Worm (Caenorhabditis elegans) whole organism, mixed stage, embryonic: ENCODE measurements around the gene svh-11.

Source experiments
- M03D4.4 ChIP-seq: sonication (generic microtip); optimal IDR thresholded peaks from 2 replicates; lab custom pipeline; 2017; ENCODE audit warnings: mild to moderate bottlenecking, missing genetic modification characterization, missing compliant biosample characterization
- blmp-1 ChIP-seq: fragments of 150-350 bp; optimal IDR thresholded peaks from 2 replicates; lab custom pipeline; 2014; ENCODE audit warnings: missing biosample characterization, missing genetic modification characterization
- ceh-39 ChIP-seq: fragments of 150-350 bp; optimal IDR thresholded peaks from 2 replicates; lab custom pipeline; 2014; ENCODE audit warnings: missing biosample characterization, missing genetic modification characterization
- ceh-43 ChIP-seq: fragments of 200-800 bp; sonication (Bioruptor generic); optimal IDR thresholded peaks from 2 replicates; lab custom pipeline; 2018; ENCODE audit warnings: mild to moderate bottlenecking, missing genetic modification characterization, moderate library complexity, missing compliant biosample characterization
- cnd-1 ChIP-seq: fragments of 200-800 bp; sonication (Bioruptor generic); optimal IDR thresholded peaks from 2 replicates; lab custom pipeline; 2018; ENCODE audit warnings: mild to moderate bottlenecking, missing genetic modification characterization, missing compliant biosample characterization
- drap-1 ChIP-seq: fragments of 200-800 bp; sonication (Bioruptor generic); optimal IDR thresholded peaks from 3 replicates; lab custom pipeline; 2018; ENCODE audit warnings: mild to moderate bottlenecking, missing genetic modification characterization, missing compliant biosample characterization
- elt-1 ChIP-seq: sonication (generic microtip); optimal IDR thresholded peaks from 2 replicates; lab custom pipeline; 2017; ENCODE audit warnings: missing genetic modification characterization, mild to moderate bottlenecking, missing compliant biosample characterization, antibody characterized with exemption, moderate library complexity, borderline replicate concordance; ENCODE audit not compliant: insufficient read depth
- elt-3 ChIP-seq: fragments of 150-350 bp; optimal IDR thresholded peaks from 2 replicates; lab custom pipeline; 2014; ENCODE audit warnings: missing biosample characterization, missing genetic modification characterization
- flh-1 ChIP-seq: fragments of 200-800 bp; sonication (Bioruptor generic); optimal IDR thresholded peaks from 2 replicates; lab custom pipeline; 2018; ENCODE audit warnings: mild to moderate bottlenecking, missing genetic modification characterization, moderate library complexity, missing compliant biosample characterization
- ham-2 ChIP-seq: fragments of 200-800 bp; sonication (Bioruptor generic); optimal IDR thresholded peaks from 2 replicates; lab custom pipeline; 2018; ENCODE audit warnings: mild to moderate bottlenecking, missing genetic modification characterization, missing compliant biosample characterization
- lin-13 ChIP-seq: fragments of 150-350 bp; optimal IDR thresholded peaks from 2 replicates; lab custom pipeline; 2014; ENCODE audit warnings: missing biosample characterization, missing genetic modification characterization
- lsy-2 ChIP-seq: fragments of 150-350 bp; optimal IDR thresholded peaks from 2 replicates; lab custom pipeline; 2014; ENCODE audit warnings: missing biosample characterization, missing genetic modification characterization
- mab-5 ChIP-seq: fragments of 150-350 bp; optimal IDR thresholded peaks from 2 replicates; lab custom pipeline; 2014; ENCODE audit warnings: missing biosample characterization, missing genetic modification characterization
- mep-1 ChIP-seq: fragments of 150-350 bp; optimal IDR thresholded peaks from 2 replicates; lab custom pipeline; 2017; ENCODE audit warnings: missing biosample characterization, missing genetic modification reagents, missing genetic modification characterization, inconsistent platforms
- mls-2 ChIP-seq: sonication (generic microtip); optimal IDR thresholded peaks from 2 replicates; lab custom pipeline; 2016; ENCODE audit warnings: mild to moderate bottlenecking, missing genetic modification characterization, moderate library complexity, missing compliant biosample characterization
- nhr-2 ChIP-seq: fragments of 150-350 bp; optimal IDR thresholded peaks from 2 replicates; lab custom pipeline; 2014; ENCODE audit warnings: missing biosample characterization, missing genetic modification characterization
- nhr-237 ChIP-seq: fragments of 150-350 bp; optimal IDR thresholded peaks from 2 replicates; lab custom pipeline; 2014; ENCODE audit warnings: missing biosample characterization, missing genetic modification characterization
- nhr-28 ChIP-seq: fragments of 150-350 bp; optimal IDR thresholded peaks from 2 replicates; lab custom pipeline; 2014; ENCODE audit warnings: missing biosample characterization, missing genetic modification characterization
- nhr-76 ChIP-seq: sonication (generic microtip); optimal IDR thresholded peaks from 2 replicates; lab custom pipeline; 2017; ENCODE audit warnings: missing biosample characterization, missing genetic modification characterization
- pha-4 ChIP-seq: fragments of 150-350 bp; optimal IDR thresholded peaks from 2 replicates; lab custom pipeline; 2018; ENCODE audit warnings: missing biosample characterization, missing genetic modification reagents, missing genetic modification characterization
- sem-2 ChIP-seq: fragments of 200-800 bp; sonication (Bioruptor generic); optimal IDR thresholded peaks from 2 replicates; lab custom pipeline; 2018; ENCODE audit warnings: mild to moderate bottlenecking, missing genetic modification characterization, missing compliant biosample characterization
- snpc-4 ChIP-seq: fragments of 150-350 bp; optimal IDR thresholded peaks from 2 replicates; lab custom pipeline; 2014; ENCODE audit warnings: missing biosample characterization, missing genetic modification characterization
- sptf-1 ChIP-seq: sonication (generic microtip); optimal IDR thresholded peaks from 2 replicates; lab custom pipeline; 2017; ENCODE audit warnings: mild to moderate bottlenecking, missing genetic modification characterization, moderate library complexity, missing compliant biosample characterization
- tbx-8 ChIP-seq: fragments of 200-800 bp; sonication (Bioruptor generic); optimal IDR thresholded peaks from 2 replicates; lab custom pipeline; 2018; ENCODE audit warnings: mild to moderate bottlenecking, missing genetic modification characterization, moderate library complexity, missing compliant biosample characterization
- unc-120 ChIP-seq: sonication (generic microtip); optimal IDR thresholded peaks from 2 replicates; lab custom pipeline; 2017; ENCODE audit warnings: missing genetic modification characterization, missing compliant biosample characterization; ENCODE audit not compliant: poor library complexity, severe bottlenecking
- unc-39 ChIP-seq: fragments of 150-350 bp; optimal IDR thresholded peaks from 2 replicates; lab custom pipeline; 2014; ENCODE audit warnings: missing biosample characterization, missing genetic modification characterization
- unc-62 ChIP-seq: fragments of 150-350 bp; optimal IDR thresholded peaks from 2 replicates; lab custom pipeline; 2014; ENCODE audit warnings: missing biosample characterization, missing genetic modification reagents, missing genetic modification characterization
- ztf-11 ChIP-seq: fragments of 150-350 bp; optimal IDR thresholded peaks from 2 replicates; lab custom pipeline; 2014; ENCODE audit warnings: missing biosample characterization, missing genetic modification characterization

Gene svh-11

DNA sequence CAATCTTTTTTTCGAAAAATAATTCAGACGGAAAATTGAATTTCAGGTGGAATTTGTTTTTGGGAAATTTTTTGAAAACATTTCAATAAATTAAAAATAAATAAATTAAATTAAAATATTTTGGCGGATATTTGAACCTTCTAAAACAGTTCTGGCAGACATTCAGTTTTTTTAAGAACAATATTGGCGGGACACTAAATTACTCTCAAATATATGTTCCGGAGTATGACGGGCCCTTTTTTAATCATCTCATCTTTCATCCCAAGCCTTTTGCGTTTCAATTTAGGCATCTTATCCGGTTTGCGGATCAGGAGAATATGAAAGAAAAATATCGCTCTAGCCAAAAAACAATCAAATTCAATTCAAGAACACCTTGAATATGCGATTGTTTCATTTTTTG lies at the start of gene svh-11:
svh-11 (plus strand) TSS at position 301 of the 400 bp plus-strand sequence.
- TF ChIP-seq mab-5 (tag; lab: Kevin White, UChicago): no peak
- no peak for TF ChIP-seq nhr-2 (tag; lab: Kevin White, UChicago)
- TF ChIP-seq unc-62 (GFP tag; lab: Kevin White, UChicago): no peak
- TF ChIP-seq blmp-1 (tag; lab: Kevin White, UChicago): no peak
- no peak for TF ChIP-seq drap-1 (GFP tag; lab: Kevin White, UChicago)
- TF ChIP-seq nhr-237: no peak
- no peak for TF ChIP-seq sptf-1 (tag; lab: Kevin White, UChicago)
- TF ChIP-seq flh-1 (GFP tag; lab: Kevin White, UChicago): no peak
- TF ChIP-seq unc-39 (tag; lab: Kevin White, UChicago): no peak
- TF ChIP-seq ceh-39 (tag; lab: Kevin White, UChicago): no peak
- TF ChIP-seq sem-2 (GFP tag; lab: Kevin White, UChicago): no peak
- TF ChIP-seq ham-2 (GFP tag; lab: Kevin White, UChicago): no peak
- no peak for TF ChIP-seq ztf-11 (tag; lab: Kevin White, UChicago)
- TF ChIP-seq cnd-1 (tag; lab: Kevin White, UChicago): no peak
- no peak for TF ChIP-seq unc-120 (tag; lab: Kevin White, UChicago)
- no peak for TF ChIP-seq elt-1 (tag; lab: Kevin White, UChicago)
- no peak for TF ChIP-seq nhr-76 (tag; lab: Kevin White, UChicago)
- no peak for TF ChIP-seq nhr-28 (tag; lab: Kevin White, UChicago)

DNA sequence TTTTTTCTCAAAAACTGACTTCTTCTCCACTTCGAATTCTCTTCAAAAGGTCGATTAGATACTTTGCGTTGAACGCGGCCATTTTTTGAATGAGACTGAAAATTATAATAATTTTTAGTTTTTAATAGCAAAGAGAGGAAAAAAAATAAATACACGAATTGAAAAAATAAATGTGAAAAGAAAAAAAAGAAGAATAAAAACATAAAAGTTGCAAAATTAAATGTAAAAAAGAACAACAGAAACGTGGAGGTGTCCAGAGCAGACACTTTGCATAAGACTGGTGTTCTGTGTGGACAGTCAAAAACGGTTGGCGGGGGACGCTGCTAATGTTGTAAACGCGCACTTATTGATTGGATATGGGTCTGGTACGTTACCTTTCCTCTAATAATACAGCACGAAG lies 47.6 kb upstream of the svh-11 start, which contains the start of gene C45H4.14:
C45H4.14 (minus strand) TSS at position 101 of the 400 bp plus-strand sequence.
- TF ChIP-seq snpc-4 (tag; lab: Kevin White, UChicago) (no peak), blmp-1 (tag; lab: Kevin White, UChicago) (no peak), nhr-237 (no peak)

DNA sequence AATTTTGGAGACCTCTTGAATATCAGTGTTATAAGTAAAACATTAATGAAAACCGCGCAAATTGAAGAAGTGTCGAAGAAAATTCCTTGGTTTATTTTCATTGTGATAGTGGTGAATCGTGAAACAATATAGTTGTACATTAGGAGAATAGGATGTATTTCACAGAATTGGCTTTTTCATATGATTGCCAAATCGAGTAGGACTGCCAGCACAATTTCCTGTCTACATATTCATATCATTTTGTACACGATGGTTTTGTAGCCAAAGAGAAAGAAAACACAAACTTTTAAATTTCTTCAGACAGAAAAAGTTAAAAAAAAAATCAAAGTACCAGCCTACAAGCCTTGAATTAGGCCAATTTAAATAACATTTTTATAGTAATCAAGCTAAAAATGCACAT lies 43.2 kb upstream of the svh-11 start, which contains the start of gene str-255:
str-255 (minus strand) TSS at position 101 of the 400 bp plus-strand sequence.
- no peak for TF ChIP-seq lsy-2
- TF ChIP-seq tbx-8 (GFP tag; lab: Kevin White, UChicago): no peak
- TF ChIP-seq cnd-1 (tag; lab: Kevin White, UChicago): no peak
- no peak for TF ChIP-seq mls-2 (tag; lab: Kevin White, UChicago)

DNA sequence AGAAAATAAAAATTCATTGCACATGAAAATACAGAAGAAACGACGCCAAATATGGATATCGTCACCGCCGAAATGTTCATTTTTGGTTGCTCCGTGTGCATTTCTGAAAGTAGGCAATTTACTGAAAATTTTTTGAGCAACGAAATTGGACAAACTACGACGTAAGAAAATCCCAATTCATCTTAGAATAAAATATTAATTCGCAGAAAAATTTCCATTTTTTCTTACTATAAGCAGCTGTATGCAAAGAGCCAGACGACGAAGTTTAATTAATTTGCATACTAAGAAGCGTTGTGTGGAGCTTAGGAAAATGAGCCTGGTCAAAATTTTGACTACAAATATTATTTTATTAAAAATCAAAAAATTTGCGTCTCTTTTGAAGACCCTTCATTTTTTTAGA lies 40.2 kb upstream of the svh-11 start, which contains the start of gene srbc-19:
srbc-19 (minus strand) TSS at position 101 of the 400 bp plus-strand sequence.
- TF ChIP-seq flh-1 (GFP tag; lab: Kevin White, UChicago) (no peak), mab-5 (tag; lab: Kevin White, UChicago) (no peak), sptf-1 (tag; lab: Kevin White, UChicago) (no peak), elt-3 (tag; lab: Kevin White, UChicago) (no peak), lin-13 (no peak), unc-62 (GFP tag; lab: Kevin White, UChicago) (no peak), unc-120 (tag; lab: Kevin White, UChicago) (no peak), unc-39 (tag; lab: Kevin White, UChicago) (no peak), elt-1 (tag; lab: Kevin White, UChicago) (no peak), pha-4 (tag; lab: Kevin White, UChicago) (no peak), sem-2 (GFP tag; lab: Kevin White, UChicago) (no peak), blmp-1 (tag; lab: Kevin White, UChicago) (no peak), mep-1 (tag; lab: Kevin White, UChicago) (no peak), nhr-237 (no peak)

DNA sequence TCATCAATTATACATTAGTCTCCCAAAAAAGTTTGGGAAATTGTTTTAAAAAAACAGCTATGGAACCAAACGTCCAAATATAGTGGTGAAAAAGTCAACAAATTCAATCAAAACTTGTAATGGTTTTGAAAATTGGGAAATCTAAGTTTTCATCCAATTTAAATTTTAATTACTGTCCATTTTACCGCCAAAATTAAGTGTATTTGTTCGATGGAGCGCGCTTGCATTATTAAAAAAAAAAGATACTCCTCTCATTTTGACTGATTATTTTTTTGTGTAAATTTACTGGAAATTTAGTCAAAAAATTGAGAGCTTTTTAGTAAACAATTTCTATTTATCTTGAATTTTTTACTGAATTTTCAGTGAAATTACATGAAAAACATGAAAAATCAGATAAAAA lies 32.4 kb upstream of the svh-11 start:
- no peak for TF ChIP-seq unc-120 (tag; lab: Kevin White, UChicago)

DNA sequence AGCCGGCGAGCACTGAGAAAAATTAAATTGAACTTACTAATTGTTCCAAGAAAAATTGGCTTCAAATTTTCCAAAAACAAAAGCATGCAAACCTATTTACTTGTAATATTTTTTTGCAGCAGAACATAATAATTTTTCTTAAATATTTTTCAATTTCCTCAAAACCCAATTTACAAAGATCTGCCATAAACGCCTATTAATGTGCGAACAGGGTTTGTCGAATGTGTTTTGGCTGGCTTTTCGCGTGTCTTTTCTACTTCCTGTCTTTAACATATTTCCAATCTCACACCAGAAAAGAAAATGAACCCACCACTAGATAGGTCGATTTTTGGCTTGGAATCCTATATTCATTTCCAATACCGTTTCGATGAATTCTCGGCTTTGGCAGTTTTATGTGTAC lies 31.7 kb upstream of the svh-11 start, which contains the start of gene C45H4.18:
C45H4.18 (plus strand) TSS at position 301 of the 400 bp plus-strand sequence.
- TF ChIP-seq sem-2 (GFP tag; lab: Kevin White, UChicago) (no peak), M03D4.4 (tag; lab: Kevin White, UChicago) (no peak), nhr-28 (tag; lab: Kevin White, UChicago) (no peak), ceh-39 (tag; lab: Kevin White, UChicago) (no peak), sptf-1 (tag; lab: Kevin White, UChicago) (no peak), tbx-8 (GFP tag; lab: Kevin White, UChicago) (no peak), drap-1 (GFP tag; lab: Kevin White, UChicago) (no peak), lin-13 (no peak), cnd-1 (tag; lab: Kevin White, UChicago) (no peak), flh-1 (GFP tag; lab: Kevin White, UChicago) (no peak), unc-62 (GFP tag; lab: Kevin White, UChicago) (no peak), elt-1 (tag; lab: Kevin White, UChicago) (no peak), ceh-43 (GFP tag; lab: Kevin White, UChicago) (no peak)
